Worm (Caenorhabditis elegans): ENCODE measurements around the gene C25G4.17.

Gene C25G4.17

DNA sequence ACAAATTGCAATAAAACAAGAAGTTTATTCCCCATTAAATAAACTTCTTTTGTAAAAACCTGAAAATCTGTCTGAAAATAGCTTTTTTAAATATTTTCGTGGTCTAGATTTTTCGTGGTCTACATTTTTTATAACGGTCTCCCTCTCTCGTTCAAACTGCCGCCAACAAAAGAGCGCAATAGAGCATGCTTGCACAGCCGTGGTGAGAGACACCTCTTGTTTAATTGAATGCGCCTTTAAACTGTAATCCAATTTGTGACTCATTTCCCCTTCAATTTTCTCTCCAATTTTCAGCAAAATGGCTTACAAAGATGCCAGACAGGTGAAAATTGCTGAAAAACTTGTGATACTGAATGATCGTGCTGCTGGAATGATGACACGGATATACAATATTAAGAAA is 37.7 kb upstream of the C25G4.17 start, which contains the start of gene gex-3 (continued):
- peak; percentile 84 for TF ChIP-seq lsy-2 (tag; optimal IDR thresholded peaks at IDR 0.05)
- TF ChIP-seq tbx-8 (GFP tag; optimal IDR thresholded peaks at IDR 0.05) = no peak
- peak; percentile 77 for TF ChIP-seq lin-13 (tag; optimal IDR thresholded peaks at IDR 0.05)
- TF ChIP-seq bed-3 (GFP tag; optimal IDR thresholded peaks at IDR 0.05) = no peak

DNA sequence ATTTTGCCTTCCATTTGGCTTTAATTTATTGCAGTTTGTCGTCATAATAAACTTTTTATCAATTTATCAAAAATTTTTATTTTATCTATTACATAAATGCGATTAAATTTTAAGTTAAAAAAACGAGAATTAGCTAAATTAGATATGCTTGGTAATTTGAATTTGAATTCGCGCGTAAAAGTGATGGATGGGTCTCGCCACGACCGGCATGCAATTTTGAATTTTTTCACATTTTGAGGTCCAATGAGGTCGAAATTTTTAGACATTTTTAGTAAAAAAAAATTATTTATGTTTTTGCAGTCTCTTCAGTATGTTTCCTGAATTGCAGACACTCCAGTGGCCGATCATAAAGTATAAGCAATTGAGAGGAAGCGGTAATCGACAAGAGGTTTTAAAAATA is 33.2 kb upstream of the C25G4.17 start, which contains the start of gene dsb-1:
Gene dsb-1 (plus strand): TSS at position 301 of the 400 bp plus-strand sequence.
- TF ChIP-seq nhr-2 (tag; optimal IDR thresholded peaks at IDR 0.05) (no peak), pha-4 (tag; optimal IDR thresholded peaks at IDR 0.05) (no peak), elt-3 (tag; optimal IDR thresholded peaks at IDR 0.05) (no peak), ceh-39 (tag; optimal IDR thresholded peaks at IDR 0.05) (no peak), ham-2 (GFP tag; optimal IDR thresholded peaks at IDR 0.05) (no peak), sptf-1 (tag; optimal IDR thresholded peaks at IDR 0.05) (no peak)

DNA sequence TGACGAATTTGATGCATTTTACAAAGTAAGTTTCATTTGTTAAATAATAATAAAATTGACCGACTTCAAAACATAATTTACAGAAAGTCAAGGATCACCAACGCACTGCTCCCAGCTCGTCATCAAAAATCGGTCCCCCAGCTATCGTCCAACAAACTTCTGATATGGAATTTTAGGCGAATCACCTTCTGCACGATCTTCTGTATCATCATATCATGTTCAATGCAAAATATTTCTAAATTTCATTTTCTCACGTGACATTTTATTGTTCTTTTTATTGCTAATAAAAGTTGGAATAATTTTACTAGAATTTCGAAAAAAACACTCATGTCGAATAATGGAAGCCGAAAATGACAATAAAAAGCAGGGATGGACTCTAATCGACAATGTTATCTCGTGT is 31.6 kb upstream of the C25G4.17 start, which contains the start of gene acl-13:
Gene acl-13 (plus strand): TSS at position 301 of the 400 bp plus-strand sequence.
- no peak for TF ChIP-seq unc-62 (GFP tag; optimal IDR thresholded peaks at IDR 0.05)
- no peak for TF ChIP-seq snpc-4 (tag; optimal IDR thresholded peaks at IDR 0.05)
- TF ChIP-seq unc-39 (tag; optimal IDR thresholded peaks at IDR 0.05) = no peak
- TF ChIP-seq tbx-8 (GFP tag; optimal IDR thresholded peaks at IDR 0.05) = no peak
- TF ChIP-seq drap-1 (GFP tag; optimal IDR thresholded peaks at IDR 0.05) = no peak
- no peak for TF ChIP-seq nhr-12 (tag; optimal IDR thresholded peaks at IDR 0.05)
- no peak for TF ChIP-seq unc-120 (tag; optimal IDR thresholded peaks at IDR 0.05; ENCODE audit: poor library complexity, severe bottlenecking)
- TF ChIP-seq nhr-76 (tag; optimal IDR thresholded peaks at IDR 0.05) = no peak
- TF ChIP-seq mep-1 (tag; optimal IDR thresholded peaks at IDR 0.05) = no peak
- TF ChIP-seq lsy-2 (tag; optimal IDR thresholded peaks at IDR 0.05) = no peak
- no peak for TF ChIP-seq ceh-43 (GFP tag; optimal IDR thresholded peaks at IDR 0.05)
- no peak for TF ChIP-seq nhr-237 (tag; optimal IDR thresholded peaks at IDR 0.05)
- TF ChIP-seq elt-3 (tag; optimal IDR thresholded peaks at IDR 0.05) = no peak
- no peak for TF ChIP-seq M03D4.4 (tag; optimal IDR thresholded peaks at IDR 0.05)
- no peak for TF ChIP-seq lin-32 (GFP tag; optimal IDR thresholded peaks at IDR 0.05)
- TF ChIP-seq ceh-39 (tag; optimal IDR thresholded peaks at IDR 0.05) = no peak
- TF ChIP-seq nhr-2 (tag; optimal IDR thresholded peaks at IDR 0.05) = no peak
- no peak for TF ChIP-seq lin-13 (tag; optimal IDR thresholded peaks at IDR 0.05)
- TF ChIP-seq ces-1 (GFP tag; optimal IDR thresholded peaks at IDR 0.05) = no peak
- TF ChIP-seq nhr-28 (tag; optimal IDR thresholded peaks at IDR 0.05) = no peak

DNA sequence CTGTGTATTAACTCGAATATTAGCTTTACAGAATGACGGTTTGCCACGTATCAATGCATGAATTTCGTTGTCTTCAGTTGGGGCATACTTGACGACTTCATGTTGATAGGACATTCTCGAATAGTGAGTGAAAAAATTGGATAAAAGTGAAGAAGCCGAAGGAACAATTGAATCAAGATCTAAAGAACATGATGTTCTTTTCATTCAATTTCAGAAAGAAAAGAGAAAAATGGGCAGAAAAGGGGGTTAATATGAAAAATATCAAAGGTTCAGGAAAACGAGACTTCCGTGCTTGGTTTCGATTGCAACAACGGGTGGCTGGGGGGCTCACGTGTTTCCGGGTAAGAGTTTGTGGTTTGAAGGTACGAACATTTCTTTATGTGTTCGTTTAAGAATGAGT is 27.2 kb upstream of the C25G4.17 start:
- TF ChIP-seq mls-2 (tag; optimal IDR thresholded peaks at IDR 0.05) (no peak), snpc-4 (tag; optimal IDR thresholded peaks at IDR 0.05) (no peak), unc-62 (GFP tag; optimal IDR thresholded peaks at IDR 0.05) (no peak), nhr-237 (tag; optimal IDR thresholded peaks at IDR 0.05) (no peak), elt-1 (tag; optimal IDR thresholded peaks at IDR 0.05; ENCODE audit: borderline replicate concordance, insufficient read depth) (no peak), flh-1 (GFP tag; optimal IDR thresholded peaks at IDR 0.05) (no peak), cnd-1 (tag; optimal IDR thresholded peaks at IDR 0.05) (no peak), nhr-76 (tag; optimal IDR thresholded peaks at IDR 0.05) (no peak), lin-13 (tag; optimal IDR thresholded peaks at IDR 0.05) (no peak), bed-3 (GFP tag; optimal IDR thresholded peaks at IDR 0.05) (no peak), hlh-1 (tag; optimal IDR thresholded peaks at IDR 0.05) (no peak), ceh-43 (GFP tag; optimal IDR thresholded peaks at IDR 0.05) (no peak), unc-120 (tag; optimal IDR thresholded peaks at IDR 0.05; ENCODE audit: poor library complexity, severe bottlenecking) (no peak), elt-3 (tag; optimal IDR thresholded peaks at IDR 0.05) (no peak), mep-1 (tag; optimal IDR thresholded peaks at IDR 0.05) (no peak), tbx-8 (GFP tag; optimal IDR thresholded peaks at IDR 0.05) (no peak), lin-32 (GFP tag; optimal IDR thresholded peaks at IDR 0.05) (no peak), blmp-1 (tag; optimal IDR thresholded peaks at IDR 0.05) (no peak)

DNA sequence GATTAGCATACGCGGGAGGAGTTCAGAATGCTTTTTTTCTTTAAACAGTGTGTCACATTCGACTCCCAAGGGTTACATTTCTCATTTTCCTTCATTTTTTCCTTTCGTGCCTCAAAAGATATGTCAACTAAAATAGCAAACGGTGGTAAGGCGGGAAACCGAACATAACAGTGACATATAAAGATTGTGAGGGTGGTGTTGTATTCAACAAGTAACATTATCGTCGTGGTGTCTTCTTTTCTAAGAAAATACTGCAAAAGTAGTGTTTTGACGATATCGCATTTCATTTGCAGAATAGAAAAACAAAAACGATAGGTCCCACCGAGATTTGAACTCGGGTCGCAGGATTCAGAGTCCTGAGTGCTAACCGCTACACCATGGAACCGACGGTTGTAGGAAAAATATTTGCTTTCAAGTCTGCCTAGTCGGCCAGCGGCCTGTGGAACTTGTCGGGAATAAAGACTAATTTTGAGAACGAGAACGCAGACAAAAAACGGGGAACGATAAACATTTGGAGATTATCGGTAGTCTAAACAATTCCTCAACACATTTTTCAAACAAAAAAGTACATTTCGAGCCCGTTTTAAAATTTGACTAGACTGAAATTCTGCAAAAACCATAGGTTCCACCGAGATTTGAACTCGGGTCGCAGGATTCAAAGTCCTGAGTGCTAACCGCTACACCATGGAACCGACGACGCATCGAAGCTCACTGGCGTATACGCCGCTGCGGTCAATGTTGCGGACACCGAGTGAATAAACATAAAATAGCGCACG is 25.0 kb upstream of the C25G4.17 start:
- TF ChIP-seq lsy-2 (tag; optimal IDR thresholded peaks at IDR 0.05) (no peak), lin-32 (GFP tag; optimal IDR thresholded peaks at IDR 0.05) (peak; percentile 63), ham-2 (GFP tag; optimal IDR thresholded peaks at IDR 0.05) (peak; percentile 48), M03D4.4 (tag; optimal IDR thresholded peaks at IDR 0.05) (peak; percentile 32), ceh-83 (GFP tag; optimal IDR thresholded peaks at IDR 0.05) (peak; percentile 34), sptf-1 (tag; optimal IDR thresholded peaks at IDR 0.05) (peak; percentile 52), nhr-2 (tag; optimal IDR thresholded peaks at IDR 0.05) (no peak), cnd-1 (tag; optimal IDR thresholded peaks at IDR 0.05) (peak; percentile 35), ceh-39 (tag; optimal IDR thresholded peaks at IDR 0.05) (no peak)
